Fruit fly (Drosophila melanogaster) whole organism, wandering third instar larva: ENCODE results near the gene CG9951.

Source experiments
- Dif ChIP-seq: fragments of 200-275, 200-300 bp; sonication (Bioruptor generic); optimal IDR thresholded peaks from 2 replicates; lab custom pipeline; 2018; ENCODE audit warnings: missing biosample characterization, missing genetic modification characterization; ENCODE audit not compliant: partially characterized antibody
- OdsH ChIP-seq: fragments of 200-800 bp; sonication (Bioruptor generic); optimal IDR thresholded peaks from 2 replicates; lab custom pipeline; 2016; ENCODE audit warnings: missing biosample characterization, mild to moderate bottlenecking, missing genetic modification characterization
- br ChIP-seq: fragments of 200-800 bp; sonication (Bioruptor generic); optimal IDR thresholded peaks from 2 replicates; lab custom pipeline; 2016; ENCODE audit warnings: missing biosample characterization, missing genetic modification characterization
- dsf ChIP-seq: sonication (Bioruptor generic); optimal IDR thresholded peaks from 2 replicates; lab custom pipeline; 2016; ENCODE audit warnings: missing biosample characterization, missing genetic modification characterization, borderline replicate concordance
- h ChIP-seq: fragments of 200-800 bp; sonication (Bioruptor generic); optimal IDR thresholded peaks from 3 replicates; lab custom pipeline; 2016; ENCODE audit warnings: missing biosample characterization, mild to moderate bottlenecking, missing genetic modification characterization
- jim ChIP-seq: fragments of 175-275, 200-325 bp; sonication (Bioruptor generic); optimal IDR thresholded peaks from 2 replicates; lab custom pipeline; 2016; ENCODE audit warnings: missing biosample characterization, mild to moderate bottlenecking, missing genetic modification characterization
- pan ChIP-seq: fragments of >200 bp; optimal IDR thresholded peaks from 2 replicates; lab custom pipeline; 2017
- psq ChIP-seq: fragments of 200-800 bp; sonication (Bioruptor generic); optimal IDR thresholded peaks from 3 replicates; lab custom pipeline; 2017; ENCODE audit warnings: missing biosample characterization, mild to moderate bottlenecking, missing genetic modification characterization, moderate library complexity
- sage ChIP-seq: fragments of 200-800 bp; sonication (Bioruptor generic); optimal IDR thresholded peaks from 2 replicates; lab custom pipeline; 2016; ENCODE audit warnings: missing biosample characterization, mild to moderate bottlenecking, missing genetic modification characterization

- TF ChIP-seq h (GFP tag; lab: Kevin White, UChicago): no peak
- no peak for TF ChIP-seq br
- TF ChIP-seq pan (lab: Kevin White, UChicago): no peak
- TF ChIP-seq sage (GFP tag; lab: Kevin White, UChicago): no peak
- TF ChIP-seq Dif (GFP tag; lab: Kevin White, UChicago): no peak
- no peak for TF ChIP-seq jim
- TF ChIP-seq dsf (GFP tag; lab: Kevin White, UChicago): no peak
- no peak for TF ChIP-seq OdsH (GFP tag; lab: Kevin White, UChicago)
- no peak for TF ChIP-seq psq (GFP tag; lab: Kevin White, UChicago)
Measured at dm6 chr3L:16824725-16825124, 38.2 kb upstream of the CG9951 start.
